Worm (Caenorhabditis elegans) whole organism, L4/young adult: Measurements from ENCODE around the gene toca-1.

Experiments
- dao-5 ChIP-seq: sonication (generic microtip); optimal IDR thresholded peaks from 2 replicates; lab custom pipeline; 2016; ENCODE audit warnings: missing genotype, missing genetic modification characterization, moderate library complexity, missing compliant biosample characterization
- him-1 ChIP-seq: sonication (generic microtip); optimal IDR thresholded peaks from 2 replicates; lab custom pipeline; 2016; ENCODE audit warnings: missing genotype, missing genetic modification reagents, missing genetic modification characterization, missing compliant biosample characterization

DNA sequence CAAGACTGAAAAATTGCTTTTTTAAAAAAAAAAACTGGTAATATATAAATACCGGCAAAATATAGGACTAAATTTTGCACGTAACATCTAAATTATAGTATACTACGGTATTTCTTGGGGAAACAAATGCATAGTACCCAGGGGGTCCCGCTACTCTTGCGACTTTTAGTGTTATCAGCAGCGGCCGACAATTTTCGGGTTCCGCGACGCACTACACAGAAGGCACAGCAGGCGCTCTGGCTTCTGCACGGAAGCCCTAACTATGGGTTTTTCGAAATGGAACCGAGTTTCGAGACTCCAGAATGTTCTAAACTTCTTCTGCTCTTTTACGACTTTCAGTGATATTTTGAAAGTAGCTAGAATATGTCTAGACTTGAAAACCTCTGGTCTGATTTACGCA is 4.7 kb downstream of the toca-1 start:
- no peak for TF ChIP-seq him-1 (tag; lab: Kevin White, UChicago)
- TF ChIP-seq dao-5 (tag; lab: Kevin White, UChicago) = no peak
